Fruit fly (Drosophila melanogaster): ENCODE data around the gene capt.

capt gene

dm6 chr2L:1157679-1158518, at the start of gene capt (continued):
- no peak for TF ChIP-seq CG11398 (GFP tag; optimal IDR thresholded peaks at IDR 0.05)
- no peak for TF ChIP-seq B-H1 (GFP tag; IDR thresholded peaks at IDR 0.05)
- no peak for TF ChIP-seq Hmx (GFP tag; optimal IDR thresholded peaks at IDR 0.05)
- peak in 1 of 3 experiments; percentile 48 for TF ChIP-seq lola (GFP tag; optimal IDR thresholded peaks at IDR 0.05)
- TF ChIP-seq CG31224 (GFP tag; IDR thresholded peaks at IDR 0.05) = no peak
- TF ChIP-seq CG13894 (tag; optimal IDR thresholded peaks at IDR 0.05) = no peak
- no peak for TF ChIP-seq danr (GFP tag; IDR thresholded peaks at IDR 0.05)
- no peak for TF ChIP-seq CG1792 (GFP tag; optimal IDR thresholded peaks at IDR 0.05)
- no peak for TF ChIP-seq Kr (GFP tag; optimal IDR thresholded peaks at IDR 0.05)
- TF ChIP-seq cg (GFP tag; optimal IDR thresholded peaks at IDR 0.05) = peak; percentile 91
- TF ChIP-seq CG17612 (GFP tag; IDR thresholded peaks at IDR 0.05) = no peak
- no peak for TF ChIP-seq Blimp-1 (GFP tag; optimal IDR thresholded peaks at IDR 0.05)
- TF ChIP-seq slp2 (GFP tag; optimal IDR thresholded peaks at IDR 0.05) = peak; percentile 18
- no peak for TF ChIP-seq CG10979 (tag; optimal IDR thresholded peaks at IDR 0.05)
- no peak; the same call in 1 of the 2 replicates for TF ChIP-seq Drgx (GFP tag; IDR thresholded peaks at IDR 0.05)
- no peak for TF ChIP-seq Sry-δ (GFP tag; optimal IDR thresholded peaks at IDR 0.05)
- no peak for TF ChIP-seq CG15269 (tag; optimal IDR thresholded peaks at IDR 0.05)
- peak; percentile 65 for TF ChIP-seq CG12104 (GFP tag; optimal IDR thresholded peaks at IDR 0.05)
- TF ChIP-seq CG12942 (GFP tag; optimal IDR thresholded peaks at IDR 0.05) = no peak
- TF ChIP-seq Neu2 (GFP tag; optimal IDR thresholded peaks at IDR 0.05; ENCODE audit: borderline replicate concordance) = no peak
- TF ChIP-seq hkb (optimal IDR thresholded peaks at IDR 0.05) = no peak
- no peak for TF ChIP-seq hkb (GFP tag; IDR thresholded peaks at IDR 0.05)
- TF ChIP-seq Stat92E (GFP tag; optimal IDR thresholded peaks at IDR 0.05) = no peak
- peak; percentile 51 for TF ChIP-seq MESR4 (GFP tag; optimal IDR thresholded peaks at IDR 0.05)
- TF ChIP-seq CG4707 (GFP tag; optimal IDR thresholded peaks at IDR 0.05) = no peak
- TF ChIP-seq CG4730 (GFP tag; IDR thresholded peaks at IDR 0.05) = no peak
- TF ChIP-seq Scr (GFP tag; IDR thresholded peaks at IDR 0.05; ENCODE audit: partially characterized antibody) = no peak; the same call in 1 of the 2 replicates
- no peak for TF ChIP-seq Hand (GFP tag; optimal IDR thresholded peaks at IDR 0.05)
- TF ChIP-seq eve (GFP tag; optimal IDR thresholded peaks at IDR 0.05) = no peak
- no peak for TF ChIP-seq pan (optimal IDR thresholded peaks at IDR 0.05)
- TF ChIP-seq pan (GFP tag; optimal IDR thresholded peaks at IDR 0.05 in 1 of 2, IDR thresholded peaks at IDR 0.05 in 1 of 2) = peak in 1 of 2 experiments; percentile 42
- peak; percentile 26; the same call in 1 of the 2 replicates for TF ChIP-seq CG32772 (GFP tag; IDR thresholded peaks at IDR 0.05)
- no peak for TF ChIP-seq sd (tag; optimal IDR thresholded peaks at IDR 0.05)
- TF ChIP-seq al (GFP tag; IDR thresholded peaks at IDR 0.05) = peak; percentile 31; the same call in 1 of the 2 replicates
- peak; percentile 38 for TF ChIP-seq sug (tag; optimal IDR thresholded peaks at IDR 0.05)
- TF ChIP-seq E2f2 (GFP tag; IDR thresholded peaks at IDR 0.05) = no peak
- peak; percentile 23; the same call in 1 of the 2 replicates for TF ChIP-seq HLH3B (GFP tag; IDR thresholded peaks at IDR 0.05)
- TF ChIP-seq Mad (GFP tag; optimal IDR thresholded peaks at IDR 0.05) = peak; percentile 10
- TF ChIP-seq nau (GFP tag; optimal IDR thresholded peaks at IDR 0.05) = no peak
- no peak for TF ChIP-seq gt (GFP tag; IDR thresholded peaks at IDR 0.05)
- no peak for TF ChIP-seq psq (GFP tag; optimal IDR thresholded peaks at IDR 0.05)
- 0 out of 2 replicates have a peak, but pooled peaks have one; percentile 8 for TF ChIP-seq aop (GFP tag; IDR thresholded peaks at IDR 0.05)
- TF ChIP-seq D19A (tag; optimal IDR thresholded peaks at IDR 0.05) = no peak
- no peak for TF ChIP-seq so (GFP tag; IDR thresholded peaks at IDR 0.05)
- TF ChIP-seq z (GFP tag; IDR thresholded peaks at IDR 0.05) = 0 out of 3 replicates have a peak, but pooled peaks have one; percentile 3
- no peak for TF ChIP-seq CG2202 (tag; optimal IDR thresholded peaks at IDR 0.05)
- TF ChIP-seq CG8388 (GFP tag; optimal IDR thresholded peaks at IDR 0.05) = peak; percentile 10
- TF ChIP-seq onecut (GFP tag; IDR thresholded peaks at IDR 0.05) = no peak
- TF ChIP-seq disco-r (GFP tag; optimal IDR thresholded peaks at IDR 0.05) = no peak
